Worm (Caenorhabditis elegans) whole organism, L4/young adult: ENCODE results near the gene kin-30.
"Not testable (repeated sequence)": the region's sequence is repeated elsewhere in the genome, so short reads cannot be mapped to it uniquely, and the experiment has no call there.

Source experiments
- W03F9.2 ChIP-seq: fragments of 150-350 bp; optimal IDR thresholded peaks from 2 replicates; lab custom pipeline; 2014; ENCODE audit warnings: missing biosample characterization, missing genetic modification characterization
- dao-5 ChIP-seq: sonication (generic microtip); optimal IDR thresholded peaks from 2 replicates; lab custom pipeline; 2016; ENCODE audit warnings: missing genotype, missing genetic modification characterization, moderate library complexity, missing compliant biosample characterization
- him-1 ChIP-seq: sonication (generic microtip); optimal IDR thresholded peaks from 2 replicates; lab custom pipeline; 2016; ENCODE audit warnings: missing genotype, missing genetic modification reagents, missing genetic modification characterization, missing compliant biosample characterization

The kin-30 gene

ce11 chrV:15238552-15238951 lies 6.0 kb upstream of the kin-30 start, which contains the start of gene srw-12:
Gene srw-12, minus strand, starts transcription at chrV:15238652.
- TF ChIP-seq W03F9.2 (tag; lab: Kevin White, UChicago) (no peak), him-1 (tag; lab: Kevin White, UChicago) (no peak), dao-5 (tag; lab: Kevin White, UChicago) (no peak)

ce11 chrV:15240215-15240614 lies 4.3 kb upstream of the kin-30 start, which contains the start of gene srw-11:
Gene srw-11, minus strand, starts transcription at chrV:15240315.
- no peak for TF ChIP-seq dao-5 (tag; lab: Kevin White, UChicago)
- TF ChIP-seq him-1 (tag; lab: Kevin White, UChicago) = no peak
- TF ChIP-seq W03F9.2 (tag; lab: Kevin White, UChicago) = no peak

- no peak for TF ChIP-seq him-1 (tag; lab: Kevin White, UChicago)
- TF ChIP-seq dao-5 (tag; lab: Kevin White, UChicago) = no peak
- TF ChIP-seq W03F9.2 (tag; lab: Kevin White, UChicago) = no peak
Observed at ce11 chrV:15241259-15241658, 3.3 kb upstream of the kin-30 start, which contains the start of gene chil-12. Gene chil-12, plus strand, starts transcription at chrV:15241559.

- not testable (repeated sequence) for TF ChIP-seq him-1, dao-5, W03F9.2 (tag; lab: Kevin White, UChicago)
Observed at ce11 chrV:15250304-15250703, 5.7 kb downstream of the kin-30 start, which contains the start of gene srd-28. Gene srd-28, plus strand, starts transcription at chrV:15250604.

- no peak for TF ChIP-seq him-1 (tag; lab: Kevin White, UChicago)
- TF ChIP-seq dao-5 (tag; lab: Kevin White, UChicago) = no peak
Observed at ce11 chrV:15252082-15252481, 7.5 kb downstream of the kin-30 start, which contains the start of gene srbc-76. Gene srbc-76, plus strand, starts transcription at chrV:15252382.

ce11 chrV:15253529-15253928 lies 9.0 kb downstream of the kin-30 start, which contains the start of gene srbc-75:
Gene srbc-75, plus strand, starts transcription at chrV:15253829.
- TF ChIP-seq him-1 (tag; lab: Kevin White, UChicago) (no peak), W03F9.2 (tag; lab: Kevin White, UChicago) (no peak), dao-5 (tag; lab: Kevin White, UChicago) (no peak)

ce11 chrV:15256669-15257068 lies 12.1 kb downstream of the kin-30 start, which contains the start of gene srsx-39:
Gene srsx-39, minus strand, starts transcription at chrV:15256769.
- TF ChIP-seq W03F9.2, him-1, dao-5 (tag; lab: Kevin White, UChicago): not testable (repeated sequence)

- TF ChIP-seq him-1 (tag; lab: Kevin White, UChicago) = no peak
- no peak for TF ChIP-seq W03F9.2 (tag; lab: Kevin White, UChicago)
- TF ChIP-seq dao-5 (tag; lab: Kevin White, UChicago) = no peak
Observed at ce11 chrV:15259049-15259448, 14.5 kb downstream of the kin-30 start, which contains the start of gene srsx-37. Gene srsx-37, minus strand, starts transcription at chrV:15259149.

- TF ChIP-seq him-1 (tag; lab: Kevin White, UChicago) = no peak
- TF ChIP-seq W03F9.2 (tag; lab: Kevin White, UChicago) = no peak
- TF ChIP-seq dao-5 (tag; lab: Kevin White, UChicago) = no peak
Observed at ce11 chrV:15259904-15260303, 15.3 kb downstream of the kin-30 start, which contains the start of gene M01B2.8. Gene M01B2.8, plus strand, starts transcription at chrV:15260204.

ce11 chrV:15262336-15262735 lies 17.8 kb downstream of the kin-30 start, which contains the start of gene M01B2.10:
Gene M01B2.10, minus strand, starts transcription at chrV:15262436.
- not testable (repeated sequence) for TF ChIP-seq dao-5, him-1, W03F9.2 (tag; lab: Kevin White, UChicago)

ce11 chrV:15264131-15264530 lies 19.6 kb downstream of the kin-30 start, which contains the start of gene M01B2.12:
Gene M01B2.12, minus strand, starts transcription at chrV:15264231.
- TF ChIP-seq W03F9.2 (tag; lab: Kevin White, UChicago) (no peak), dao-5 (tag; lab: Kevin White, UChicago) (no peak), him-1 (tag; lab: Kevin White, UChicago) (no peak)

- TF ChIP-seq dao-5 (tag; lab: Kevin White, UChicago) = no peak
- TF ChIP-seq W03F9.2 (tag; lab: Kevin White, UChicago) = no peak
- TF ChIP-seq him-1 (tag; lab: Kevin White, UChicago) = no peak
Observed at ce11 chrV:15265814-15266213, 21.3 kb downstream of the kin-30 start, which contains the start of gene M01B2.13. Gene M01B2.13, minus strand, starts transcription at chrV:15265914.

- TF ChIP-seq dao-5 (tag; lab: Kevin White, UChicago) (no peak), W03F9.2 (tag; lab: Kevin White, UChicago) (no peak), him-1 (tag; lab: Kevin White, UChicago) (no peak)
Observed at ce11 chrV:15267405-15267804, 22.8 kb downstream of the kin-30 start, which contains the start of gene T10H4.13. Gene T10H4.13, minus strand, starts transcription at chrV:15267505.
